Worm (Caenorhabditis elegans) whole organism, young adult: ENCODE data around the gene fsn-1.

ENCODE experiments used
- B0019.2 ChIP-seq: fragments of 200-800 bp; sonication (Bioruptor generic); conservative IDR thresholded peaks from 2 replicates; pipeline ENCODE4 v1.3.6; 2022; ENCODE audit warnings: missing genetic modification reagents, missing genetic modification characterization, missing compliant biosample characterization
- F22D6.2 ChIP-seq: sonication (generic microtip); optimal IDR thresholded peaks from 2 replicates; lab custom pipeline; 2016; ENCODE audit warnings: mild to moderate bottlenecking, missing genetic modification characterization, missing compliant biosample characterization
- F23B12.7 ChIP-seq: sonication (generic microtip); optimal IDR thresholded peaks from 2 replicates; lab custom pipeline; 2017; ENCODE audit warnings: missing genetic modification characterization, mild to moderate bottlenecking, missing compliant biosample characterization, antibody characterized with exemption, moderate library complexity; ENCODE audit not compliant: insufficient read depth
- F49E8.2 ChIP-seq: sonication (generic microtip); optimal IDR thresholded peaks from 3 replicates; lab custom pipeline; 2017; ENCODE audit warnings: missing genetic modification characterization, mild to moderate bottlenecking, missing compliant biosample characterization, antibody characterized with exemption, moderate library complexity; ENCODE audit not compliant: insufficient read depth
- F55B11.4 ChIP-seq: sonication (generic microtip); optimal IDR thresholded peaks from 2 replicates; lab custom pipeline; 2016; ENCODE audit warnings: missing compliant biosample characterization, missing genetic modification characterization, borderline replicate concordance; ENCODE audit not compliant: insufficient read depth
- ama-1 ChIP-seq, 3 experiments: fragments of 150-350 bp in 1 of 3; sonication (generic microtip) in 2 of 3; optimal IDR thresholded peaks; 2 replicates each; lab custom pipeline; 2014 to 2018; ENCODE audit warnings: missing biosample characterization in 2 of 3, missing genetic modification characterization in 2 of 3, missing genetic modification reagents in 2 of 3
- bed-1 ChIP-seq: fragments of 200-800 bp; sonication (Bioruptor generic); IDR thresholded peaks from 2 replicates; pipeline ENCODE4 v1.3.6; 2022; ENCODE audit warnings: missing genetic modification reagents, missing genetic modification characterization, missing compliant biosample characterization
- ccch-3 ChIP-seq: fragments of 200-800 bp; sonication (Bioruptor generic); optimal IDR thresholded peaks from 2 replicates; lab custom pipeline; 2018; ENCODE audit warnings: mild to moderate bottlenecking, missing genetic modification characterization, missing compliant biosample characterization
- ets-4 ChIP-seq: fragments of 200-800 bp; sonication (Bioruptor generic); optimal IDR thresholded peaks from 2 replicates; lab custom pipeline; 2018; ENCODE audit warnings: mild to moderate bottlenecking, missing genetic modification characterization, missing compliant biosample characterization
- hlh-12 ChIP-seq: sonication (generic microtip); optimal IDR thresholded peaks from 2 replicates; lab custom pipeline; 2016; ENCODE audit warnings: missing genetic modification characterization, missing compliant biosample characterization
- nhr-27 ChIP-seq: fragments of 200-800 bp; sonication (Bioruptor generic); optimal IDR thresholded peaks from 2 replicates; lab custom pipeline; 2018; ENCODE audit warnings: mild to moderate bottlenecking, missing genetic modification characterization, moderate library complexity, missing compliant biosample characterization
- rcor-1 ChIP-seq: fragments of 200-800 bp; sonication (Bioruptor generic); IDR thresholded peaks from 2 replicates; pipeline ENCODE4 v1.3.6; 2022; ENCODE audit warnings: missing genetic modification reagents, missing genetic modification characterization, missing compliant biosample characterization
- rpc-1 ChIP-seq, 2 experiments: fragments of 150-350 bp in 1 of 2; sonication (generic microtip) in 1 of 2; optimal IDR thresholded peaks; 2 replicates each; lab custom pipeline; 2014 to 2018; ENCODE audit warnings: missing biosample characterization in 1 of 2, missing genetic modification characterization in 1 of 2, missing genetic modification reagents in 1 of 2, missing genotype in 1 of 2
- zfh-2 ChIP-seq: fragments of 200-800 bp; sonication (Bioruptor generic); conservative IDR thresholded peaks from 2 replicates; pipeline ENCODE4 v1.3.6; 2022; ENCODE audit warnings: missing genetic modification reagents, missing genetic modification characterization, missing compliant biosample characterization

ce11 chrIII:4939267-4939666 is 2.1 kb downstream of the fsn-1 start, which contains the start of gene rpb-2:
- TF ChIP-seq nhr-27, result no peak
- no peak for TF ChIP-seq B0019.2 (GFP tag; lab: Robert Waterston, UW)
- TF ChIP-seq bed-1 (GFP tag; lab: Robert Waterston, UW), result no peak
- TF ChIP-seq F22D6.2, result no peak
- TF ChIP-seq F49E8.2 (tag; lab: Kevin White, UChicago), result no peak
- TF ChIP-seq ets-4, result no peak
- no peak for TF ChIP-seq ccch-3
- no peak for TF ChIP-seq F55B11.4 (tag; lab: Kevin White, UChicago)
- no peak for TF ChIP-seq zfh-2 (GFP tag; lab: Robert Waterston, UW)
- no peak for TF ChIP-seq rcor-1 (GFP tag; lab: Robert Waterston, UW)
- no peak for TF ChIP-seq hlh-12
- no peak for TF ChIP-seq ama-1 (optimal IDR thresholded peaks at IDR 0.05; lab: Kevin White, UChicago)
- TF ChIP-seq ama-1 (GFP tag; optimal IDR thresholded peaks at IDR 0.05; lab: Kevin White, UChicago), result no peak
- no peak for TF ChIP-seq rpc-1 (optimal IDR thresholded peaks at IDR 0.05; lab: Kevin White, UChicago)
- TF ChIP-seq rpc-1 (tag; optimal IDR thresholded peaks at IDR 0.05; lab: Kevin White, UChicago), result no peak
- TF ChIP-seq F23B12.7 (tag; lab: Kevin White, UChicago), result no peak
